Fruit fly (Drosophila melanogaster): ENCODE measurements around the gene INPP5E.

- TF ChIP-seq CG8478 (optimal IDR thresholded peaks at IDR 0.05) (no peak), pan (optimal IDR thresholded peaks at IDR 0.05) (no peak), usp (GFP tag; optimal IDR thresholded peaks at IDR 0.05) (no peak), psq (optimal IDR thresholded peaks at IDR 0.05) (no peak)
Measured at dm6 chr3L:12294602-12295001, 17.1 kb downstream of the INPP5E start.
